Worm (Caenorhabditis elegans): ENCODE results near the gene zip-3.

zip-3 gene

DNA sequence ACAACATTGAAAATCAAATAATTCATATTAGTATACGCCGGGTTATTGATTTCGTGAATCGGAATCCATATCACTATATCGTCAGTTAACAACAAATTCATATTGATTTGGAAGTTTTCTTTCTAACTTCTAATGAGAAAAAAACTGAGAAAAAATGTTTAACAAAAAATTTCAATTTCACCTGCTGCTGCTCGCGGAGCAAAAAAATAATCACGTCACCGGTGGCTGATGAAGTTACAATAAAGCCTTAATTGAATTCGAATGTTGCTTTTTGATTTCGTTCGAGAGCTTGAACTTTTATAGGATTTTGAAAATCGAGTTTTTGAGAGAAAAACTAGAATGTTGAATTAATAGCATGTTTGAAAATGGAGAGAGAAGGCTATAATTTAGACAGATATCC, 11.7 kb upstream of the zip-3 start, which contains the start of gene sre-43:
Gene sre-43, minus strand, starts transcription at position 101 of the 400 bp plus-strand sequence.
- TF ChIP-seq che-1 (tag; optimal IDR thresholded peaks at IDR 0.05) (no peak), sdc-2 (tag; optimal IDR thresholded peaks at IDR 0.05) (no peak), tbx-2 (tag; optimal IDR thresholded peaks at IDR 0.05) (no peak), ama-1 (optimal IDR thresholded peaks at IDR 0.05) (no peak), zip-5 (tag; optimal IDR thresholded peaks at IDR 0.05) (no peak), fkh-6 (tag; optimal IDR thresholded peaks at IDR 0.05) (no peak), odd-2 (tag; optimal IDR thresholded peaks at IDR 0.05) (no peak), ceh-19 (GFP tag; optimal IDR thresholded peaks at IDR 0.05) (no peak), sox-4 (tag; optimal IDR thresholded peaks at IDR 0.05) (no peak), K09A11.1 (tag; optimal IDR thresholded peaks at IDR 0.05; ENCODE audit: insufficient read depth) (no peak), nfya-1 (tag; optimal IDR thresholded peaks at IDR 0.05) (no peak), F13H6.1 (tag; optimal IDR thresholded peaks at IDR 0.05) (no peak)

DNA sequence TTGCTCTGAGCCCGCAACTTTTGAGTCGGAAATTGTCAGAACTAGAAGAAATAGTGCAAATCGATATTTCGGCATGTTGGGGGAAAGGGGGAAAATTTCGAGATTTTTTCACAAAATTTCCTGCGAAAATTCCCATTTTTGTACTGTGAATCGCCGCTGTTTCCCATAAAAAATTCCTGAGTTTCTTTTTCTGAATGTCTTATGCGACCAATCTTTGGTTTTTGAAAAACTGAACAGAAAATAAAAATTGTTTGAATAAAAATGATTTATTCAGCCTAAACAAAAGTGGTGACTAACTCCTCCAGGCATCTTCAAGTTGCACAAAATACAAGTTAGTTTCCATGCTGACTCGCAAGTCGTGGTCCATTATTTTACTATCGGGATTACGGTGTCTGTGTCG, 9.0 kb upstream of the zip-3 start, which contains the start of gene W07G1.7:
Gene W07G1.7, minus strand, starts transcription at position 101 of the 400 bp plus-strand sequence.
- TF ChIP-seq hlh-13 (GFP tag; optimal IDR thresholded peaks at IDR 0.05) (no peak), odd-2 (tag; optimal IDR thresholded peaks at IDR 0.05) (no peak), hlh-8 (tag; optimal IDR thresholded peaks at IDR 0.05) (no peak), ceh-24 (tag; optimal IDR thresholded peaks at IDR 0.05) (no peak), T23F11.4 (GFP tag; optimal IDR thresholded peaks at IDR 0.05) (no peak)

DNA sequence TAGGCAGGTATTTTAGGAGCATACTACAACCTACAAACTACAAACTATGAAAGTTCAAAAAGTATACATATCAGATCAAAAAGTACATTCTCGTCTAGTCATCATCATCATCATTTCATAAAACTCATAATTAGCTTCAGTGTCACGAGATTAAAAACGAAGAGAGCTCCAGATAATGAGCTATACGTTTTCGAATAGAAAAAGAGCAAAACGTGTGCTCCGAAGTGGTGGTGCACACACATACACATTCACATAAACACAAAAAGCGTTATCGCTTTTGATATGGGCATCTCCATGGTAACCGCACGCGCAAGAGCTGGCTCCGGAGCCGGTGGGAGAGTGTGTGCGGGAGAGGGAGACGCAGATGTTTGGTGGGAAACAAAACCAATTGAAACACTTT, 7.1 kb upstream of the zip-3 start:
- TF ChIP-seq K09A11.1 (tag; optimal IDR thresholded peaks at IDR 0.05; ENCODE audit: insufficient read depth) (no peak), ceh-14 (tag; optimal IDR thresholded peaks at IDR 0.05) (peak; percentile 17)

DNA sequence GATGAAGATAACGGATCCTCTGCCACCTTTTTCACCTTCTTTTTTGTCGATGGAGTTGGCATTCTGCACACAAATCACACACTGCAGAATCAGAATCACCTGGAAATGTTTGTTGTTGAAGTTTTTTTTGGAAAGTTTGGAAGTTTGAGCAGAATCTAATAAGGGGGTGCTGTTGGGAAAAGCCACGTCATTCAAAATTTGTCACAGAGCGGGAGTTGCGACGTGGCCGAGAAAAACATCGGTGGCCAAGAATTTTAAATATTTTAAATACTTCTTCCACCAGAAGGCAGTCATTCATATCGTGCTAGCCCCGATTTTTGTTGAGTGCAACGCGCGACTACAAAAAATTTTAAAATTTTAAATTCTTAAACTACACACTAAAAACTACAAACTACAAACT, 5.1 kb upstream of the zip-3 start, which contains the start of gene rpi-1:
Gene rpi-1, minus strand, starts transcription at position 101 of the 400 bp plus-strand sequence.
- TF ChIP-seq C38D4.7 (GFP tag; optimal IDR thresholded peaks at IDR 0.05) (no peak), ceh-14 (tag; optimal IDR thresholded peaks at IDR 0.05) (no peak), lim-6 (tag; optimal IDR thresholded peaks at IDR 0.05) (no peak), npax-4 (tag; optimal IDR thresholded peaks at IDR 0.05) (no peak), dve-1 (tag; optimal IDR thresholded peaks at IDR 0.05) (no peak), sdc-2 (tag; optimal IDR thresholded peaks at IDR 0.05) (no peak), ceh-34 (tag; optimal IDR thresholded peaks at IDR 0.05) (no peak)

DNA sequence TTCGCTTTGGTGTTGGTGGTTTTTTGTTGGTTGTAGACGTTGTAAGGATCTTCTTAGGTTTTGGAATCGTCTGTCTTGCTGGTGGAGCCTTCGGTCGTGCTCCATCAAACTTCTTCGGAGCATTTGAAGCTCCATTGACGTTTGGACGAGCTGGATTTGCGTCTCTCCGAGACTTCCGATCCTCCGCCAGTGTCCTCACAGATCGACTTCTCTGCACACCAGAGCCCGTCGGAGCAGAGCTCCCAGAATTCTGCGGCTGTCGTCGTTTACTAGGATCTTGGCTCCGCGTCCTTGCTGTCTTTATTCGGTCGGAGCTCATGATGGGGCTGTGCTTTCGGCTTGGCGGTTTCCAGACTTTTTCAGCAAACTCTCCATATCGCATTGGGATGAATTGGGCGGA, 4.3 kb upstream of the zip-3 start:
- TF ChIP-seq C38D4.7 (GFP tag; optimal IDR thresholded peaks at IDR 0.05) = no peak
- no peak for TF ChIP-seq nhr-232 (tag; optimal IDR thresholded peaks at IDR 0.05)
- no peak for TF ChIP-seq ttx-3 (tag; optimal IDR thresholded peaks at IDR 0.05)
- no peak for TF ChIP-seq ceh-48 (tag; optimal IDR thresholded peaks at IDR 0.05)
- no peak for TF ChIP-seq fax-1 (tag; optimal IDR thresholded peaks at IDR 0.05)
- no peak for TF ChIP-seq ceh-2 (tag; optimal IDR thresholded peaks at IDR 0.05)
- no peak for TF ChIP-seq ets-4 (tag; optimal IDR thresholded peaks at IDR 0.05)
- no peak for TF ChIP-seq K09A11.1 (tag; optimal IDR thresholded peaks at IDR 0.05; ENCODE audit: insufficient read depth)

DNA sequence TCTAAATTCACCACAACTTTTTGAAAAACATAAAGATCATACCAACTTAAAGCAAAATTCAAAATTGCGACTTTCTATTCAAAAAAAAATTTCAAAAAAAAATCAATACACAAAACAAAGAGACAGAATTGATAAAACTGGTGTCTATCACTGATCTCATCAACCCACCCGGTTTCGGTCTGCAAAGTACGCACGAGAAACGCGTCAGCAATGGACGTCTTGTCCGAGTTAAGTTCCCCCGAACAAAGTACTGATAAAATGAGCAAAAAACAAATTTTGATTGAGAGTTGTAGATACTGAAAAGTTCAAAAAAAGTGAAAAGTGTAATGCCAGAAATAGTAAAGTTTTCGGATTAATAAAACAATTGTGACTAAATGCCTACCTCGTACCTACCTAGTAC, 1.1 kb upstream of the zip-3 start:
- TF ChIP-seq madf-2 (tag; optimal IDR thresholded peaks at IDR 0.05) (no peak), unc-3 (GFP tag; conservative IDR thresholded peaks at IDR 0.05) (no peak), unc-3 (tag; optimal IDR thresholded peaks at IDR 0.05) (no peak), mec-3 (tag; optimal IDR thresholded peaks at IDR 0.05; ENCODE audit: borderline replicate concordance) (no peak), ceh-9 (tag; optimal IDR thresholded peaks at IDR 0.05) (no peak), lin-11 (tag; optimal IDR thresholded peaks at IDR 0.05) (no peak), gmeb-2 (tag; optimal IDR thresholded peaks at IDR 0.05) (no peak), ttx-3 (tag; optimal IDR thresholded peaks at IDR 0.05) (no peak), pha-4 (tag; optimal IDR thresholded peaks at IDR 0.05) (no peak)

All from whole organism, late embryonic.